Worm (Caenorhabditis elegans): ENCODE measurements around the gene nhr-7.

nhr-7 gene

DNA sequence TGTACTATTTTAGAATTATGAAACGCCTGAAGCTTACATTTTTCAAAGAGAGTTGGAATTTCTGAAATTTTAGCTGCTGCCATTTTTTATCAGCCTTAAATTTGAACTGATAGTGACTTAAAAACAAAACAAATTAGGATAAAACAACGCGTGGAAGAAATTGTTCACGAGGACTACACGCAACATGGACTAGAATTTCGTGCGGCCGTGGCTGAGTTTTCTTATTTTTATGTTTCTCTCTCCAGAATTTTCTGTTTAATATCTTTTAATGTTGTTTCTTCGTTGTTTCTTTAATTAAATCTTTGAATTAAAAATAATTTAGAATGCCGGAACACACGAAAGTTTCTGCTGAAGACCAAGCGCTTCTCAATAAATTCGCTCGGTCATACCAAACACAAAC lies 43.7 kb upstream of the nhr-7 start, which contains the start of the genes B0035.3, B0035.22 and pfd-4 (continued):
- TF ChIP-seq nhr-76 (tag; optimal IDR thresholded peaks at IDR 0.05) = no peak
- TF ChIP-seq php-3 (GFP tag; IDR thresholded peaks at IDR 0.05) = no peak
- TF ChIP-seq F49E8.2 (tag; optimal IDR thresholded peaks at IDR 0.05; ENCODE audit: borderline replicate concordance) = no peak
- TF ChIP-seq hlh-11 (tag; optimal IDR thresholded peaks at IDR 0.05) = no peak
- no peak for TF ChIP-seq gei-8 (GFP tag; optimal IDR thresholded peaks at IDR 0.05)
- TF ChIP-seq lir-3 (tag; optimal IDR thresholded peaks at IDR 0.05) = no peak
- TF ChIP-seq pqm-1 (tag; optimal IDR thresholded peaks at IDR 0.05) = no peak
- no peak for TF ChIP-seq nhr-25 (tag; optimal IDR thresholded peaks at IDR 0.05; ENCODE audit: borderline replicate concordance, insufficient read depth)
- no peak for TF ChIP-seq ZK337.2 (GFP tag; IDR thresholded peaks at IDR 0.05)
- TF ChIP-seq lin-15B (tag; optimal IDR thresholded peaks at IDR 0.05) = no peak
- no peak for TF ChIP-seq F26F4.8 (GFP tag; conservative IDR thresholded peaks at IDR 0.05)
- no peak for TF ChIP-seq Y5F2A.4 (GFP tag; optimal IDR thresholded peaks at IDR 0.05)
- no peak for TF ChIP-seq ceh-82 (tag; optimal IDR thresholded peaks at IDR 0.05)
- no peak for TF ChIP-seq mxl-2 (GFP tag; conservative IDR thresholded peaks at IDR 0.05)
- no peak for TF ChIP-seq snpc-4 (tag; optimal IDR thresholded peaks at IDR 0.05)
- TF ChIP-seq rbr-2 (tag; optimal IDR thresholded peaks at IDR 0.05) = peak; percentile 29
- no peak for TF ChIP-seq pha-4 (GFP tag; IDR thresholded peaks at IDR 0.05)
- TF ChIP-seq pha-4 (tag; optimal IDR thresholded peaks at IDR 0.05) = no peak
- TF ChIP-seq unc-130 (GFP tag; optimal IDR thresholded peaks at IDR 0.05) = peak; percentile 74
- TF ChIP-seq nhr-6 (tag; optimal IDR thresholded peaks at IDR 0.05) = no peak
- no peak for TF ChIP-seq lin-13 (GFP tag; optimal IDR thresholded peaks at IDR 0.05)
- TF ChIP-seq spr-1 (tag; optimal IDR thresholded peaks at IDR 0.05) = no peak
- no peak for TF ChIP-seq spr-3 (GFP tag; optimal IDR thresholded peaks at IDR 0.05)
- TF ChIP-seq nhr-28 (tag; optimal IDR thresholded peaks at IDR 0.05) = no peak
- TF ChIP-seq dmd-8 (GFP tag; IDR thresholded peaks at IDR 0.05) = no peak
- TF ChIP-seq nhr-11 (tag; optimal IDR thresholded peaks at IDR 0.05) = no peak
- TF ChIP-seq unc-62 (GFP tag; optimal IDR thresholded peaks at IDR 0.05 in 1 of 2) = no peak
- no peak for TF ChIP-seq unc-62 (tag; optimal IDR thresholded peaks at IDR 0.05)
- no peak for TF ChIP-seq madf-9 (GFP tag; conservative IDR thresholded peaks at IDR 0.05)
- no peak for TF ChIP-seq zfp-3 (GFP tag; conservative IDR thresholded peaks at IDR 0.05)
- no peak for TF ChIP-seq duxl-1 (tag; optimal IDR thresholded peaks at IDR 0.05; ENCODE audit: poor library complexity)
- no peak for TF ChIP-seq nhr-42 (GFP tag; IDR thresholded peaks at IDR 0.05)
- no peak for TF ChIP-seq cey-2 (tag; optimal IDR thresholded peaks at IDR 0.05; ENCODE audit: borderline replicate concordance, insufficient read depth)
- TF ChIP-seq R02D3.7 (tag; optimal IDR thresholded peaks at IDR 0.05) = no peak
- TF ChIP-seq nhr-10 (tag; optimal IDR thresholded peaks at IDR 0.05) = no peak
- no peak for TF ChIP-seq ceh-28 (tag; optimal IDR thresholded peaks at IDR 0.05)
- TF ChIP-seq ama-1 (optimal IDR thresholded peaks at IDR 0.05) = no peak
- TF ChIP-seq ceh-20 (GFP tag; IDR thresholded peaks at IDR 0.05) = no peak
- no peak for TF ChIP-seq skn-1 (tag; optimal IDR thresholded peaks at IDR 0.05)
- no peak for TF ChIP-seq daf-12 (tag; optimal IDR thresholded peaks at IDR 0.05)
- TF ChIP-seq sdz-12 (GFP tag; optimal IDR thresholded peaks at IDR 0.05) = no peak
- TF ChIP-seq dmd-6 (GFP tag; IDR thresholded peaks at IDR 0.05) = peak; percentile 23; the same call in 1 of the 2 replicates
- TF ChIP-seq mxl-3 (GFP tag; optimal IDR thresholded peaks at IDR 0.05) = no peak
- TF ChIP-seq zip-11 (GFP tag; IDR thresholded peaks at IDR 0.05) = no peak
- no peak for TF ChIP-seq daf-16 (GFP tag; optimal IDR thresholded peaks at IDR 0.05)
- peak; percentile 62 for TF ChIP-seq daf-16 (tag; optimal IDR thresholded peaks at IDR 0.05)
- TF ChIP-seq T20F7.1 (GFP tag; optimal IDR thresholded peaks at IDR 0.05) = no peak
- peak in 1 of 2 experiments; percentile 80 for TF ChIP-seq lsy-2 (tag; optimal IDR thresholded peaks at IDR 0.05)
- no peak for TF ChIP-seq zag-1 (tag; optimal IDR thresholded peaks at IDR 0.05)
- no peak for TF ChIP-seq lin-29 (GFP tag; IDR thresholded peaks at IDR 0.05)
- no peak for TF ChIP-seq ctbp-1 (GFP tag; IDR thresholded peaks at IDR 0.05)
- TF ChIP-seq fos-1 (tag; optimal IDR thresholded peaks at IDR 0.05) = no peak
- TF ChIP-seq nhr-48 (tag; optimal IDR thresholded peaks at IDR 0.05) = no peak
- TF ChIP-seq F44E2.7 (GFP tag; IDR thresholded peaks at IDR 0.05) = no peak
